Fruit fly (Drosophila melanogaster) whole organism, embryonic: ENCODE measurements around the gene CG14618.

ENCODE experiments used
- Atf3 ChIP-seq: fragments of 200-800 bp; sonication (Bioruptor generic); optimal IDR thresholded peaks from 3 replicates; lab custom pipeline; 2016; ENCODE audit warnings: missing biosample characterization, missing genetic modification characterization
- CG11560 ChIP-seq: fragments of 200-800 bp; sonication (Bioruptor generic); IDR thresholded peaks from 3 replicates; pipeline ENCODE4 v1.3.6; 2022; ENCODE audit warnings: missing biosample characterization, missing genetic modification characterization
- CG12659 ChIP-seq: fragments of 200-800 bp; sonication (Bioruptor generic); optimal IDR thresholded peaks from 3 replicates; lab custom pipeline; 2017; ENCODE audit warnings: mild to moderate bottlenecking, missing biosample characterization, missing genetic modification reagents, missing genetic modification characterization
- CG13296 ChIP-seq: fragments of 200-800 bp; sonication (Bioruptor generic); optimal IDR thresholded peaks from 3 replicates; lab custom pipeline; 2018; ENCODE audit warnings: missing biosample characterization, mild to moderate bottlenecking, missing genetic modification characterization
- CG13894 ChIP-seq: fragments of 200-800 bp; sonication (Bioruptor generic); optimal IDR thresholded peaks from 3 replicates; lab custom pipeline; 2018; ENCODE audit warnings: missing biosample characterization, mild to moderate bottlenecking, missing genetic modification characterization, moderate library complexity
- CG14667 ChIP-seq: fragments of 200-800 bp; sonication (Bioruptor generic); IDR thresholded peaks from 2 replicates; pipeline ENCODE4 v1.3.6; 2022; ENCODE audit warnings: missing biosample characterization, missing genetic modification characterization
- CG15479 ChIP-seq: fragments of 200-800 bp; sonication (Bioruptor generic); optimal IDR thresholded peaks from 3 replicates; lab custom pipeline; 2019; ENCODE audit warnings: missing biosample characterization, mild to moderate bottlenecking, missing genetic modification characterization, moderate library complexity
- CG17568 ChIP-seq: fragments of 200-800 bp; sonication (Bioruptor generic); optimal IDR thresholded peaks from 2 replicates; lab custom pipeline; 2018; ENCODE audit warnings: missing biosample characterization, mild to moderate bottlenecking, missing genetic modification characterization, moderate library complexity
- CG18262 ChIP-seq: fragments of 200-800 bp; optimal IDR thresholded peaks from 3 replicates; lab custom pipeline; 2019; ENCODE audit warnings: missing biosample characterization, mild to moderate bottlenecking, missing genetic modification characterization, moderate library complexity
- CG2712 ChIP-seq: fragments of 200-800 bp; optimal IDR thresholded peaks from 3 replicates; lab custom pipeline; 2019; ENCODE audit warnings: missing biosample characterization, mild to moderate bottlenecking, missing genetic modification characterization, moderate library complexity
- CG3281 ChIP-seq: fragments of 200-800 bp; sonication (Bioruptor generic); optimal IDR thresholded peaks from 3 replicates; lab custom pipeline; 2017; ENCODE audit warnings: missing biosample characterization, mild to moderate bottlenecking, missing genetic modification characterization
- CG6765 ChIP-seq: fragments of 200-800 bp; sonication (Bioruptor generic); optimal IDR thresholded peaks from 3 replicates; lab custom pipeline; 2017; ENCODE audit warnings: missing biosample characterization, mild to moderate bottlenecking, missing genetic modification characterization
- CG6791 ChIP-seq: fragments of 200-800 bp; sonication (Bioruptor generic); IDR thresholded peaks from 3 replicates; pipeline ENCODE4 v1.3.6; 2022; ENCODE audit warnings: missing biosample characterization, missing genetic modification characterization; ENCODE audit not compliant: partially characterized antibody
- CG6813 ChIP-seq: fragments of 200-800 bp; sonication (Bioruptor generic); optimal IDR thresholded peaks from 2 replicates; lab custom pipeline; 2017; ENCODE audit warnings: missing biosample characterization, missing genetic modification characterization, mild to moderate bottlenecking, moderate library complexity, missing genetic modification reagents
- CG6854 ChIP-seq: fragments of 200-800 bp; sonication (Bioruptor generic); optimal IDR thresholded peaks from 3 replicates; lab custom pipeline; 2017; ENCODE audit warnings: missing biosample characterization, mild to moderate bottlenecking, missing genetic modification characterization
- CG7928 ChIP-seq: fragments of 200-800 bp; sonication (Bioruptor generic); optimal IDR thresholded peaks from 2 replicates; lab custom pipeline; 2017; ENCODE audit warnings: missing biosample characterization, mild to moderate bottlenecking, missing genetic modification characterization
- CG8924 ChIP-seq: fragments of 200-800 bp; optimal IDR thresholded peaks from 3 replicates; lab custom pipeline; 2019; ENCODE audit warnings: missing biosample characterization, mild to moderate bottlenecking, missing genetic modification characterization, moderate library complexity
- CG9437 ChIP-seq: fragments of 200-800 bp; sonication (Bioruptor generic); optimal IDR thresholded peaks from 2 replicates; lab custom pipeline; 2018; ENCODE audit warnings: missing biosample characterization, mild to moderate bottlenecking, missing genetic modification characterization
- CG9797 ChIP-seq: fragments of 200-800 bp; sonication (Bioruptor generic); optimal IDR thresholded peaks from 3 replicates; lab custom pipeline; 2018; ENCODE audit warnings: missing biosample characterization, mild to moderate bottlenecking, missing genetic modification characterization
- CTCF ChIP-seq: fragments of 200-800 bp; sonication (Bioruptor generic); optimal IDR thresholded peaks from 2 replicates; lab custom pipeline; 2017; ENCODE audit warnings: missing biosample characterization, mild to moderate bottlenecking, missing genetic modification characterization, moderate library complexity
- D ChIP-seq, 2 experiments: fragments of 200-800 bp in 1 of 2; fragments of >200 bp in 1 of 2; sonication (Bioruptor generic) in 1 of 2; optimal IDR thresholded peaks; 2 replicates in 1 of 2; 3 replicates in 1 of 2; lab custom pipeline; 2017; ENCODE audit warnings: mild to moderate bottlenecking in 1 of 2, missing biosample characterization in 1 of 2, missing genetic modification characterization in 1 of 2, missing genetic modification reagents in 1 of 2
- Fer1 ChIP-seq: fragments of 200-800 bp; sonication (Bioruptor generic); optimal IDR thresholded peaks from 2 replicates; lab custom pipeline; 2017; ENCODE audit warnings: missing biosample characterization, mild to moderate bottlenecking, missing genetic modification characterization
- Fer2 ChIP-seq: fragments of 200-800 bp; sonication (Bioruptor generic); optimal IDR thresholded peaks from 2 replicates; lab custom pipeline; 2018; ENCODE audit warnings: missing biosample characterization, mild to moderate bottlenecking, missing genetic modification characterization, moderate library complexity
- Gsc ChIP-seq: fragments of 200-800 bp; sonication (Bioruptor generic); IDR thresholded peaks from 2 replicates; pipeline ENCODE4 v1.3.6; 2022; ENCODE audit warnings: missing biosample characterization, missing genetic modification characterization
- Gug ChIP-seq: fragments of 200-800 bp; sonication (Bioruptor generic); IDR thresholded peaks from 4 replicates; pipeline ENCODE4 v1.3.6; 2022; ENCODE audit warnings: missing biosample characterization, missing genetic modification characterization
- HLHmδ ChIP-seq: fragments of 200-800 bp; sonication (Bioruptor generic); optimal IDR thresholded peaks from 2 replicates; lab custom pipeline; 2018; ENCODE audit warnings: missing biosample characterization, mild to moderate bottlenecking, missing genetic modification characterization, moderate library complexity
- Hmr ChIP-seq: fragments of 200-800 bp; sonication (Bioruptor generic); optimal IDR thresholded peaks from 3 replicates; lab custom pipeline; 2017; ENCODE audit warnings: mild to moderate bottlenecking, missing biosample characterization, missing genetic modification reagents, missing genetic modification characterization
- MESR4 ChIP-seq: fragments of 200-800 bp; sonication (Bioruptor generic); optimal IDR thresholded peaks from 2 replicates; lab custom pipeline; 2018; ENCODE audit warnings: missing biosample characterization, mild to moderate bottlenecking, missing genetic modification characterization, moderate library complexity
- Nf-YA ChIP-seq: fragments of 200-800 bp; sonication (Bioruptor generic); IDR thresholded peaks from 2 replicates; pipeline ENCODE4 v1.3.6; 2022; ENCODE audit warnings: missing biosample characterization, missing genetic modification characterization
- Optix ChIP-seq: fragments of 200-800 bp; sonication (Bioruptor generic); IDR thresholded peaks from 3 replicates; pipeline ENCODE4 v1.3.6; 2022; ENCODE audit warnings: missing biosample characterization, missing genetic modification characterization
- Ptx1 ChIP-seq: fragments of 200-800 bp; sonication (Bioruptor generic); IDR thresholded peaks from 2 replicates; pipeline ENCODE4 v1.3.6; 2022; ENCODE audit warnings: missing biosample characterization, missing genetic modification characterization
- ash1 ChIP-seq: fragments of 200-800 bp; sonication (Bioruptor generic); optimal IDR thresholded peaks from 2 replicates; lab custom pipeline; 2018; ENCODE audit warnings: missing biosample characterization, mild to moderate bottlenecking, missing genetic modification characterization
- cato ChIP-seq: fragments of 200-800 bp; sonication (Bioruptor generic); optimal IDR thresholded peaks from 2 replicates; lab custom pipeline; 2016; ENCODE audit warnings: missing biosample characterization, missing genetic modification characterization, borderline replicate concordance
- dmrt11E ChIP-seq: fragments of 200-800 bp; sonication (Bioruptor generic); optimal IDR thresholded peaks from 3 replicates; lab custom pipeline; 2018; ENCODE audit warnings: missing biosample characterization, mild to moderate bottlenecking, missing genetic modification characterization, moderate library complexity
- dmrt99B ChIP-seq: fragments of 200-800 bp; sonication (Bioruptor generic); optimal IDR thresholded peaks from 2 replicates; lab custom pipeline; 2018; ENCODE audit warnings: missing biosample characterization, mild to moderate bottlenecking, missing genetic modification characterization, moderate library complexity
- dysf ChIP-seq: fragments of 200-800 bp; sonication (Bioruptor generic); IDR thresholded peaks from 3 replicates; pipeline ENCODE4 v1.3.6; 2022; ENCODE audit warnings: missing biosample characterization, missing genetic modification characterization
- ems ChIP-seq: fragments of 200-800 bp; sonication (Bioruptor generic); optimal IDR thresholded peaks from 3 replicates; lab custom pipeline; 2016; ENCODE audit warnings: missing biosample characterization, missing genetic modification characterization
- fd3F ChIP-seq: fragments of 200-800 bp; sonication (Bioruptor generic); optimal IDR thresholded peaks from 2 replicates; lab custom pipeline; 2018; ENCODE audit warnings: missing biosample characterization, mild to moderate bottlenecking, missing genetic modification characterization, moderate library complexity
- gsb-n ChIP-seq: fragments of 200-800 bp; sonication (Bioruptor generic); optimal IDR thresholded peaks from 3 replicates; lab custom pipeline; 2018; ENCODE audit warnings: missing biosample characterization, mild to moderate bottlenecking, missing genetic modification characterization
- jigr1 ChIP-seq: fragments of 200-800 bp; sonication (Bioruptor generic); IDR thresholded peaks from 3 replicates; pipeline ENCODE4 v1.3.6; 2022; ENCODE audit warnings: missing biosample characterization, missing genetic modification characterization
- kay ChIP-seq: fragments of 200-800 bp; sonication (Bioruptor generic); optimal IDR thresholded peaks from 2 replicates; lab custom pipeline; 2016; ENCODE audit warnings: missing biosample characterization, missing genetic modification characterization
- klu ChIP-seq: fragments of 200-800 bp; sonication (Bioruptor generic); IDR thresholded peaks from 2 replicates; pipeline ENCODE4 v1.3.6; 2022; ENCODE audit warnings: missing biosample characterization, missing genetic modification characterization
- mam ChIP-seq: fragments of 200-800 bp; sonication (Bioruptor generic); optimal IDR thresholded peaks from 3 replicates; lab custom pipeline; 2016; ENCODE audit warnings: missing biosample characterization, missing genetic modification characterization
- p53 ChIP-seq: fragments of 200-800 bp; sonication (Bioruptor generic); optimal IDR thresholded peaks from 2 replicates; lab custom pipeline; 2016; ENCODE audit warnings: missing biosample characterization, missing genetic modification characterization
- pnt ChIP-seq: fragments of 200-800 bp; sonication (Bioruptor generic); optimal IDR thresholded peaks from 3 replicates; lab custom pipeline; 2016; ENCODE audit warnings: missing biosample characterization, missing genetic modification characterization
- ranshi ChIP-seq: fragments of 200-800 bp; sonication (Bioruptor generic); IDR thresholded peaks from 2 replicates; pipeline ENCODE4 v1.3.6; 2022; ENCODE audit warnings: missing biosample characterization, missing genetic modification characterization
- tio ChIP-seq: fragments of 200-800 bp; sonication (Bioruptor generic); optimal IDR thresholded peaks from 2 replicates; lab custom pipeline; 2017; ENCODE audit warnings: missing biosample characterization, missing genetic modification characterization, inconsistent platforms
- unpg ChIP-seq: fragments of 200-800 bp; sonication (Bioruptor generic); optimal IDR thresholded peaks from 3 replicates; lab custom pipeline; 2018; ENCODE audit warnings: missing biosample characterization, mild to moderate bottlenecking, missing genetic modification characterization, moderate library complexity
- vfl ChIP-seq: fragments of 200-800 bp; sonication (Bioruptor generic); optimal IDR thresholded peaks from 2 replicates; lab custom pipeline; 2016; ENCODE audit warnings: missing biosample characterization, missing genetic modification characterization

CG14618 gene

dm6 chrX:22491028-22491769, 17.7 kb downstream of the CG14618 start (continued):
- TF ChIP-seq dmrt99B (tag; lab: Kevin White, UChicago) (peak; percentile 66), dmrt11E (peak; percentile 53), ash1 (GFP tag; lab: Kevin White, UChicago) (no peak), CG8924 (tag; lab: Kevin White, UChicago) (peak; percentile 77), HLHmδ (no peak), CG15479 (no peak), D (optimal IDR thresholded peaks at IDR 0.05; lab: Kevin White, UChicago) (no peak), D (GFP tag; optimal IDR thresholded peaks at IDR 0.05; lab: Kevin White, UChicago) (peak; percentile 65), ranshi (GFP tag; lab: Robert Waterston, UW) (no peak; the same call in 1 of the 2 replicates), CG18262 (tag; lab: Kevin White, UChicago) (peak; percentile 73), CG2712 (tag; lab: Kevin White, UChicago) (peak; percentile 57), Gug (GFP tag; lab: Robert Waterston, UW) (no peak; the same call in 3 of the 4 replicates), vfl (GFP tag; lab: Kevin White, UChicago) (no peak), CG11560 (tag; lab: Robert Waterston, UW) (no peak), CG17568 (GFP tag; lab: Kevin White, UChicago) (no peak), Fer2 (tag; lab: Kevin White, UChicago) (no peak), ems (GFP tag; lab: Kevin White, UChicago) (no peak), CTCF (no peak), klu (GFP tag; lab: Robert Waterston, UW) (no peak; the same call in 1 of the 2 replicates), CG13296 (peak; percentile 12), CG7928 (no peak), fd3F (peak; percentile 37), CG6813 (GFP tag; lab: Kevin White, UChicago) (peak; percentile 39), Nf-YA (GFP tag; lab: Robert Waterston, UW) (no peak), CG9437 (peak; percentile 83), cato (GFP tag; lab: Kevin White, UChicago) (peak; percentile 56), kay (peak; percentile 13), CG14667 (GFP tag; lab: Robert Waterston, UW) (no peak), MESR4 (no peak), jigr1 (GFP tag; lab: Robert Waterston, UW) (no peak), Hmr (GFP tag; lab: Kevin White, UChicago) (peak; percentile 63), CG9797 (GFP tag; lab: Kevin White, UChicago) (no peak), unpg (GFP tag; lab: Kevin White, UChicago) (peak; percentile 44), Fer1 (no peak), pnt (GFP tag; lab: Kevin White, UChicago) (peak; percentile 13), CG6791 (GFP tag; lab: Robert Waterston, UW) (no peak), Gsc (GFP tag; lab: Robert Waterston, UW) (no peak), p53 (GFP tag; lab: Kevin White, UChicago) (no peak), CG6854 (GFP tag; lab: Kevin White, UChicago) (peak; percentile 31), CG12659 (GFP tag; lab: Kevin White, UChicago) (peak; percentile 79), CG3281 (GFP tag; lab: Kevin White, UChicago) (peak; percentile 76), CG6765 (GFP tag; lab: Kevin White, UChicago) (peak; percentile 46), CG13894 (tag; lab: Kevin White, UChicago) (no peak), gsb-n (tag; lab: Kevin White, UChicago) (peak; percentile 38), Ptx1 (peak; percentile 49), tio (GFP tag; lab: Kevin White, UChicago) (peak; percentile 82), mam (GFP tag; lab: Kevin White, UChicago) (no peak), Atf3 (no peak), Optix (no peak), dysf (peak; percentile 65)
